Fruit fly (Drosophila melanogaster): ENCODE results near the gene CG4872.

The CG4872 gene

DNA sequence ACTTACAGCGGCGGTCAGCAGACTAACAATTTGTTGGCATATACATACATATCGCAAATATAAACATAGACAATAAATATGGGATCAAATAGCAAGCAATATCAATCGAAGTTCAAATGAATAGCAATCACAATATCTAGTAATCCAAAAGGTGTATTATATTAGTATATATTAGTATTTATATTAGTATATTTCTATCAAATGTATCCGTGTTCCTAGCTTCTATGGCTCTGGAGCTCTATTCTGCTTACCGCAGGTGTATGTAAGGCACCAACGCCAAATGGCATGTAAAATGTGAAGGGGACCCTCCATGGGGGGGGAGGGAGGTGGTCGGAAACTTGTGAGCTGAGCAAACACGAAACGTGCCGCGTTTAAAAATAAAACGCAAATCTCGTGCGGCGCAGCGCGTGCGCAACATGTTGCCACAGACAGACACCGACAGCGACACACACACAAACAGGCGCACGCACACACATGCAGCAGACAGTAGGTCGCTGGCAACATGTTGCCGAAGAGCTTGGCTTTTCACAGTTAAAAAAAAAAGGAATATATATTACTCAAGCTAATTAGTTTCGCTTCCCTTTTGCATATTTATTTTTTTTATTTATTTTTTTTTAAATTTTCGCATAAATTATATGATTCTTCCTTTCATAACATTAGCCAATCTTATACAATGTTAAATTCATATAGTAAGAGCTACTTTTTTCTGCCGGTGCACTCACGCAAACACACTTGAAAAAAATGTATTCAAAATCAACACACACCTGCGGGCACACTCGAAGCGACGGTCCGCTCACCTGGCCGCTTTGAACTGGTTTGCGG lies 49.5 kb downstream of the CG4872 start (continued):
- no peak for TF ChIP-seq YL-1 (GFP tag; optimal IDR thresholded peaks at IDR 0.05)
- TF ChIP-seq CG3407 (GFP tag; optimal IDR thresholded peaks at IDR 0.05): peak; percentile 37
- peak; percentile 53; the same call in 2 of the 3 replicates for TF ChIP-seq croc (GFP tag; conservative IDR thresholded peaks at IDR 0.05)
- TF ChIP-seq Atf3 (GFP tag; optimal IDR thresholded peaks at IDR 0.05): no peak
- no peak for TF ChIP-seq pita (GFP tag; optimal IDR thresholded peaks at IDR 0.05)
- TF ChIP-seq CG12769 (tag; optimal IDR thresholded peaks at IDR 0.05): peak; percentile 74
- TF ChIP-seq jumu (GFP tag; optimal IDR thresholded peaks at IDR 0.05): no peak
- no peak for TF ChIP-seq Bdp1 (GFP tag; optimal IDR thresholded peaks at IDR 0.05)
- peak; percentile 1 for TF ChIP-seq Max (GFP tag; optimal IDR thresholded peaks at IDR 0.05)
- TF ChIP-seq Med (GFP tag): peak; percentile 69
- TF ChIP-seq BEAF-32 (GFP tag; optimal IDR thresholded peaks at IDR 0.05): no peak
- no peak for TF ChIP-seq CG8765 (GFP tag; IDR thresholded peaks at IDR 0.05)
- TF ChIP-seq CG3163 (GFP tag; optimal IDR thresholded peaks at IDR 0.05): no peak
- peak; percentile 9 for TF ChIP-seq lbe (GFP tag; optimal IDR thresholded peaks at IDR 0.05)
- peak; percentile 67 for TF ChIP-seq PHDP (tag; optimal IDR thresholded peaks at IDR 0.05)
- TF ChIP-seq CG31224 (GFP tag; IDR thresholded peaks at IDR 0.05): no peak; the same call in 1 of the 2 replicates
- peak; percentile 32 for TF ChIP-seq Camta (GFP tag; optimal IDR thresholded peaks at IDR 0.05)
- TF ChIP-seq gce (GFP tag; IDR thresholded peaks at IDR 0.05): peak; percentile 63; the same call in 1 of the 3 replicates
- no peak for TF ChIP-seq TFAM (GFP tag; optimal IDR thresholded peaks at IDR 0.05)
- TF ChIP-seq tup (GFP tag; optimal IDR thresholded peaks at IDR 0.05): no peak
- TF ChIP-seq CG12155 (GFP tag; optimal IDR thresholded peaks at IDR 0.05): peak; percentile 28
- TF ChIP-seq CG7786 (GFP tag; optimal IDR thresholded peaks at IDR 0.05): peak; percentile 13
- TF ChIP-seq inv (GFP tag; IDR thresholded peaks at IDR 0.05; ENCODE audit: partially characterized antibody): no peak
- TF ChIP-seq scrt (GFP tag; optimal IDR thresholded peaks at IDR 0.05): peak; percentile 64
- no peak for TF ChIP-seq abd-A (tag; optimal IDR thresholded peaks at IDR 0.05)
- TF ChIP-seq Oli (tag; optimal IDR thresholded peaks at IDR 0.05): peak; percentile 64
- no peak for TF ChIP-seq CG15479 (GFP tag; optimal IDR thresholded peaks at IDR 0.05)
- TF ChIP-seq Fer1 (GFP tag; optimal IDR thresholded peaks at IDR 0.05): peak; percentile 68
- TF ChIP-seq Hsf (GFP tag; optimal IDR thresholded peaks at IDR 0.05): peak; percentile 19
- TF ChIP-seq bigmax (GFP tag; optimal IDR thresholded peaks at IDR 0.05): no peak
- TF ChIP-seq grn (GFP tag; optimal IDR thresholded peaks at IDR 0.05): no peak
- TF ChIP-seq CG11723 (GFP tag; optimal IDR thresholded peaks at IDR 0.05): no peak
- peak; percentile 55 for TF ChIP-seq CG18476 (GFP tag; optimal IDR thresholded peaks at IDR 0.05)
- TF ChIP-seq CG10543 (GFP tag; optimal IDR thresholded peaks at IDR 0.05): peak; percentile 34
- peak; percentile 44; the same call in 1 of the 2 replicates for TF ChIP-seq gt (GFP tag; IDR thresholded peaks at IDR 0.05)
- TF ChIP-seq seq (GFP tag; IDR thresholded peaks at IDR 0.05): peak; percentile 32; the same call in 1 of the 2 replicates
- peak; percentile 57 for TF ChIP-seq gsb-n (tag; optimal IDR thresholded peaks at IDR 0.05)
- TF ChIP-seq lmd (GFP tag; IDR thresholded peaks at IDR 0.05): peak; percentile 73
- TF ChIP-seq CG11696 (GFP tag; IDR thresholded peaks at IDR 0.05): peak; percentile 89
- TF ChIP-seq Ssrp (tag; optimal IDR thresholded peaks at IDR 0.05): peak; percentile 63
- peak in 1 of 2 experiments; percentile 64 for TF ChIP-seq eve (GFP tag; optimal IDR thresholded peaks at IDR 0.05)
- peak; percentile 36 for TF ChIP-seq CG13894 (tag; optimal IDR thresholded peaks at IDR 0.05)
- peak; percentile 63 for TF ChIP-seq CG12391 (tag; optimal IDR thresholded peaks at IDR 0.05)
- peak; percentile 2 for TF ChIP-seq crc (GFP tag; optimal IDR thresholded peaks at IDR 0.05)
- TF ChIP-seq B-H1 (GFP tag; IDR thresholded peaks at IDR 0.05): peak; percentile 72
- TF ChIP-seq unpg (GFP tag; optimal IDR thresholded peaks at IDR 0.05): peak; percentile 67
- TF ChIP-seq CG8290 (GFP tag; optimal IDR thresholded peaks at IDR 0.05): no peak
- peak in 1 of 2 experiments; percentile 21 for TF ChIP-seq CG8290 (tag; optimal IDR thresholded peaks at IDR 0.05)
- TF ChIP-seq sd (tag; optimal IDR thresholded peaks at IDR 0.05): peak; percentile 33
